Worm (Caenorhabditis elegans): ENCODE measurements around the gene cyp-34A5.

ce11 chrV:3992334-3992733, 34.8 kb upstream of the cyp-34A5 start:
- TF ChIP-seq W03F9.2 (tag; optimal IDR thresholded peaks at IDR 0.05) (no peak), him-1 (tag; optimal IDR thresholded peaks at IDR 0.05) (no peak), dao-5 (tag; optimal IDR thresholded peaks at IDR 0.05) (no peak)
